Fruit fly (Drosophila melanogaster) whole organism, pupa: ENCODE results near the gene simj.
A peak's percentile ranks its signal among the peaks of the same experiment; 100 is the strongest.

Experiments used
- CG10348 ChIP-seq: fragments of 200-800 bp; sonication (Bioruptor generic); IDR thresholded peaks from 2 replicates; pipeline ENCODE4 v1.3.6; 2022; ENCODE audit warnings: missing biosample characterization, missing genetic modification characterization
- CG14655 ChIP-seq: fragments of 200-800 bp; sonication (Bioruptor generic); optimal IDR thresholded peaks from 3 replicates; lab custom pipeline; 2017; ENCODE audit warnings: mild to moderate bottlenecking, missing biosample characterization, missing genetic modification reagents, missing genetic modification characterization
- CG15710 ChIP-seq: fragments of 200-800 bp; sonication (Bioruptor generic); optimal IDR thresholded peaks from 2 replicates; lab custom pipeline; 2018; ENCODE audit warnings: missing biosample characterization, mild to moderate bottlenecking, missing genetic modification characterization, moderate library complexity
- CG17806 ChIP-seq: fragments of 200-800 bp; sonication (Bioruptor generic); optimal IDR thresholded peaks from 2 replicates; lab custom pipeline; 2018; ENCODE audit warnings: missing biosample characterization, mild to moderate bottlenecking, missing genetic modification characterization, moderate library complexity
- CG4496 ChIP-seq: fragments of 200-800 bp; sonication (Bioruptor generic); IDR thresholded peaks from 3 replicates; pipeline ENCODE4 v1.3.6; 2022; ENCODE audit warnings: missing biosample characterization, missing genetic modification characterization
- CG8159 ChIP-seq: fragments of 200-800 bp; sonication (Bioruptor generic); optimal IDR thresholded peaks from 3 replicates; lab custom pipeline; 2018; ENCODE audit warnings: missing biosample characterization, mild to moderate bottlenecking, missing genetic modification characterization, moderate library complexity
- CG8301 ChIP-seq: fragments of 200-800 bp; sonication (Bioruptor generic); optimal IDR thresholded peaks from 2 replicates; lab custom pipeline; 2018; ENCODE audit warnings: missing biosample characterization, mild to moderate bottlenecking, missing genetic modification characterization
- D1 ChIP-seq: fragments of 200-800 bp; sonication (Bioruptor generic); optimal IDR thresholded peaks from 2 replicates; lab custom pipeline; 2018; ENCODE audit warnings: missing biosample characterization, mild to moderate bottlenecking, missing genetic modification characterization, moderate library complexity
- EcR ChIP-seq: fragments of 200-800 bp; sonication (Bioruptor generic); optimal IDR thresholded peaks from 3 replicates; lab custom pipeline; 2019; ENCODE audit warnings: missing biosample characterization, missing genetic modification characterization, mild to moderate bottlenecking, moderate library complexity, missing genetic modification reagents
- Snoo ChIP-seq: fragments of 200-800 bp; sonication (Bioruptor generic); optimal IDR thresholded peaks from 3 replicates; lab custom pipeline; 2017; ENCODE audit warnings: missing biosample characterization, mild to moderate bottlenecking, missing genetic modification characterization, inconsistent platforms
- fd96Ca ChIP-seq: fragments of 200-800 bp; sonication (Bioruptor generic); IDR thresholded peaks from 3 replicates; pipeline ENCODE4 v1.3.6; 2022; ENCODE audit warnings: missing biosample characterization, missing genetic modification characterization
- gl ChIP-seq: fragments of 200-800 bp; sonication (Bioruptor generic); optimal IDR thresholded peaks from 2 replicates; lab custom pipeline; 2018; ENCODE audit warnings: missing biosample characterization, mild to moderate bottlenecking, missing genetic modification characterization
- rn ChIP-seq: fragments of 200-800 bp; sonication (Bioruptor generic); IDR thresholded peaks from 2 replicates; pipeline ENCODE4 v1.3.6; 2022; ENCODE audit warnings: missing biosample characterization, missing genetic modification characterization

- TF ChIP-seq CG17806 (tag; lab: Kevin White, UChicago): no peak
- TF ChIP-seq CG15710: no peak
- peak; percentile 52 for TF ChIP-seq D1 (tag; lab: Kevin White, UChicago)
- no peak for TF ChIP-seq CG4496 (GFP tag; lab: Robert Waterston, UW)
- TF ChIP-seq Snoo (tag; lab: Kevin White, UChicago): no peak
- TF ChIP-seq fd96Ca (GFP tag; lab: Robert Waterston, UW): no peak
- TF ChIP-seq CG10348 (GFP tag; lab: Robert Waterston, UW): no peak
- no peak for TF ChIP-seq rn
- no peak for TF ChIP-seq gl (tag; lab: Kevin White, UChicago)
- no peak for TF ChIP-seq CG8301
- TF ChIP-seq EcR (GFP tag; lab: Kevin White, UChicago): no peak
- TF ChIP-seq CG14655 (GFP tag; lab: Kevin White, UChicago): no peak
- no peak for TF ChIP-seq CG8159
Measured at dm6 chr3L:10693709-10694403, 29.3 kb downstream of the simj start, which contains the start of gene ND-13B.
